Fruit fly (Drosophila melanogaster) Kc167 (cell line): Measurements from ENCODE around the gene CG31550.

Experiments
- h ChIP-seq: fragments of >200 bp; optimal IDR thresholded peaks from 3 replicates; lab custom pipeline; 2018; ENCODE audit warnings: missing external identifiers
- insv ChIP-seq: fragments of >200 bp; optimal IDR thresholded peaks from 3 replicates; lab custom pipeline; 2018; ENCODE audit warnings: missing external identifiers
- psq ChIP-seq: fragments of >200 bp; optimal IDR thresholded peaks from 2 replicates; lab custom pipeline; 2017; ENCODE audit warnings: missing external identifiers

DNA sequence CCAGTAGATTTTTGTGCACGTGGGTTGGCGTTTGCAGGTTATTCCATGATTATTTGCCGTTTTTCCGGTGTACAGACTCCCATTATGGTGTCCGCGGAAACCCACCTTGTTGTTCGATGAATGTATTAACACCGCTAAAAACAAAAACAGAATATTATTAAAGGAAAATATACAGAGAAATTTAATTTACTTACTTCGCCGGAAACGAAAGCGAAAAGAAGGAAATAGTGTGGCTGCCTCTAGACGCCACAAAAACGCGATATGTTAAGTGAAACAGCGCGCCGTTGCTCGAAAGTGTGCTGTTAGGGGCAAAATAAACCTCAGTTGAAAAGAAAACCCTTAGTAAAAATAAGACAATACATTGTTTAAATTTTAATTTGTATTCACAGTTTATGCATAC lies 18.5 kb upstream of the CG31550 start, which contains the start of gene RpL35A:
- TF ChIP-seq insv (lab: Kevin White, UChicago) (no peak), psq (lab: Kevin White, UChicago) (no peak), h (lab: Kevin White, UChicago) (no peak)
